Fruit fly (Drosophila melanogaster): ENCODE data around the gene grk.

- TF ChIP-seq slou (GFP tag; optimal IDR thresholded peaks at IDR 0.05) = no peak
- TF ChIP-seq CkIIα-i1 (GFP tag; IDR thresholded peaks at IDR 0.05) = no peak
- TF ChIP-seq CG17912 (GFP tag; optimal IDR thresholded peaks at IDR 0.05) = no peak
- no peak for TF ChIP-seq CG3838 (GFP tag; optimal IDR thresholded peaks at IDR 0.05)
- no peak for TF ChIP-seq Meics (GFP tag; optimal IDR thresholded peaks at IDR 0.05)
- TF ChIP-seq Pdp1 (GFP tag; optimal IDR thresholded peaks at IDR 0.05) = no peak
- no peak for TF ChIP-seq gcm2 (GFP tag; optimal IDR thresholded peaks at IDR 0.05)
- no peak for TF ChIP-seq seq (GFP tag; IDR thresholded peaks at IDR 0.05)
- TF ChIP-seq Lpt (GFP tag; optimal IDR thresholded peaks at IDR 0.05) = no peak
- TF ChIP-seq Sox102F (GFP tag; optimal IDR thresholded peaks at IDR 0.05) = no peak
- TF ChIP-seq usp (GFP tag; optimal IDR thresholded peaks at IDR 0.05) = no peak
- TF ChIP-seq pb (GFP tag; optimal IDR thresholded peaks at IDR 0.05) = no peak
- TF ChIP-seq lmd (GFP tag; IDR thresholded peaks at IDR 0.05) = no peak
Measured at dm6 chr2L:8389231-8389630, 44.2 kb downstream of the grk start, which contains the start of gene CG42819.

Data from whole organism, embryonic.